Worm (Caenorhabditis elegans) whole organism, L4/young adult: ENCODE data around the gene F28A10.5.
"Not testable (repeated sequence)": the region's sequence is repeated elsewhere in the genome, so short reads cannot be mapped to it uniquely, and the experiment has no call there.

Experiments
- W03F9.2 ChIP-seq: fragments of 150-350 bp; optimal IDR thresholded peaks from 2 replicates; lab custom pipeline; 2014; ENCODE audit warnings: missing biosample characterization, missing genetic modification characterization
- dao-5 ChIP-seq: sonication (generic microtip); optimal IDR thresholded peaks from 2 replicates; lab custom pipeline; 2016; ENCODE audit warnings: missing genotype, missing genetic modification characterization, moderate library complexity, missing compliant biosample characterization
- him-1 ChIP-seq: sonication (generic microtip); optimal IDR thresholded peaks from 2 replicates; lab custom pipeline; 2016; ENCODE audit warnings: missing genotype, missing genetic modification reagents, missing genetic modification characterization, missing compliant biosample characterization

The F28A10.5 gene

ce11 chrII:840131-840530 lies 10.3 kb downstream of the F28A10.5 start, which contains the start of gene clc-33:
clc-33 (plus strand) TSS chrII:840431.
- no peak for TF ChIP-seq W03F9.2 (tag; lab: Kevin White, UChicago)
- TF ChIP-seq him-1 (tag; lab: Kevin White, UChicago), result no peak
- TF ChIP-seq dao-5 (tag; lab: Kevin White, UChicago), result no peak

ce11 chrII:838414-838813 lies 12.1 kb downstream of the F28A10.5 start, which contains the start of gene F28A10.8:
F28A10.8 (minus strand) TSS chrII:838514.
- no peak for TF ChIP-seq him-1 (tag; lab: Kevin White, UChicago)
- no peak for TF ChIP-seq dao-5 (tag; lab: Kevin White, UChicago)
- TF ChIP-seq W03F9.2 (tag; lab: Kevin White, UChicago), result no peak

ce11 chrII:825521-825920 lies 24.9 kb downstream of the F28A10.5 start, which contains the start of gene F28A10.1:
F28A10.1 (plus strand) TSS chrII:825821.
- no peak for TF ChIP-seq him-1 (tag; lab: Kevin White, UChicago)
- TF ChIP-seq W03F9.2 (tag; lab: Kevin White, UChicago), result no peak
- no peak for TF ChIP-seq dao-5 (tag; lab: Kevin White, UChicago)

- no peak for TF ChIP-seq him-1 (tag; lab: Kevin White, UChicago)
- no peak for TF ChIP-seq dao-5 (tag; lab: Kevin White, UChicago)
- no peak for TF ChIP-seq W03F9.2 (tag; lab: Kevin White, UChicago)
Measured at ce11 chrII:823529-823928, 26.9 kb downstream of the F28A10.5 start, which contains the start of gene F46F5.10. F46F5.10 (plus strand) TSS chrII:823829.

ce11 chrII:822730-823129 lies 27.7 kb downstream of the F28A10.5 start, which contains the start of gene msrp-4:
msrp-4 (minus strand) TSS chrII:822830.
- not testable (repeated sequence) for TF ChIP-seq him-1, W03F9.2, dao-5 (tag; lab: Kevin White, UChicago)

- no peak for TF ChIP-seq W03F9.2 (tag; lab: Kevin White, UChicago)
- no peak for TF ChIP-seq dao-5 (tag; lab: Kevin White, UChicago)
- TF ChIP-seq him-1 (tag; lab: Kevin White, UChicago), result no peak
Measured at ce11 chrII:821514-821913, 29.0 kb downstream of the F28A10.5 start, which contains the start of gene F46F5.8. F46F5.8 (minus strand) TSS chrII:821614.

- TF ChIP-seq dao-5 (tag; lab: Kevin White, UChicago) (no peak), him-1 (tag; lab: Kevin White, UChicago) (no peak), W03F9.2 (tag; lab: Kevin White, UChicago) (no peak)
Measured at ce11 chrII:820519-820918, 29.9 kb downstream of the F28A10.5 start, which contains the start of gene F46F5.7. F46F5.7 (minus strand) TSS chrII:820619.

ce11 chrII:814737-815136 lies 35.7 kb downstream of the F28A10.5 start, which contains the start of gene msrp-3:
msrp-3 (minus strand) TSS chrII:814837.
- TF ChIP-seq dao-5 (tag; lab: Kevin White, UChicago), result no peak
- no peak for TF ChIP-seq W03F9.2 (tag; lab: Kevin White, UChicago)
- no peak for TF ChIP-seq him-1 (tag; lab: Kevin White, UChicago)

ce11 chrII:812917-813316 lies 37.5 kb downstream of the F28A10.5 start, which contains the start of gene F46F5.5:
F46F5.5 (minus strand) TSS chrII:813017.
- no peak for TF ChIP-seq dao-5 (tag; lab: Kevin White, UChicago)
- TF ChIP-seq him-1 (tag; lab: Kevin White, UChicago), result no peak
- no peak for TF ChIP-seq W03F9.2 (tag; lab: Kevin White, UChicago)

ce11 chrII:808457-808856 lies 42.0 kb downstream of the F28A10.5 start, which contains the start of gene F46F5.11:
F46F5.11 (plus strand) TSS chrII:808757.
- TF ChIP-seq W03F9.2 (tag; lab: Kevin White, UChicago), result no peak
- no peak for TF ChIP-seq dao-5 (tag; lab: Kevin White, UChicago)
- no peak for TF ChIP-seq him-1 (tag; lab: Kevin White, UChicago)

- TF ChIP-seq him-1 (tag; lab: Kevin White, UChicago) (no peak), dao-5 (tag; lab: Kevin White, UChicago) (no peak), W03F9.2 (tag; lab: Kevin White, UChicago) (no peak)
Measured at ce11 chrII:803009-803408, 47.5 kb downstream of the F28A10.5 start, which contains the start of gene F46F5.13. F46F5.13 (plus strand) TSS chrII:803309.

- TF ChIP-seq W03F9.2 (tag; lab: Kevin White, UChicago) (no peak), dao-5 (tag; lab: Kevin White, UChicago) (no peak), him-1 (tag; lab: Kevin White, UChicago) (no peak)
Measured at ce11 chrII:799700-800099, 50.8 kb downstream of the F28A10.5 start, which contains the start of gene F46F5.14. F46F5.14 (plus strand) TSS chrII:800000.
